Worm (Caenorhabditis elegans): ENCODE data around the gene ZK596.2.

ce11 chrIV:10918877-10919560 is 9.9 kb upstream of the ZK596.2 start:
- TF ChIP-seq mef-2 (tag; optimal IDR thresholded peaks at IDR 0.05) (no peak), blmp-1 (tag; optimal IDR thresholded peaks at IDR 0.05) (peak; percentile 19), zip-4 (GFP tag; optimal IDR thresholded peaks at IDR 0.05) (no peak), Y116A8C.19 (tag; optimal IDR thresholded peaks at IDR 0.05; ENCODE audit: borderline replicate concordance) (no peak), rnt-1 (tag; optimal IDR thresholded peaks at IDR 0.05) (peak; percentile 70), ztf-4 (tag; optimal IDR thresholded peaks at IDR 0.05) (peak; percentile 21), mdl-1 (tag; optimal IDR thresholded peaks at IDR 0.05) (peak in 1 of 2 experiments; percentile 93), lir-3 (tag; optimal IDR thresholded peaks at IDR 0.05; ENCODE audit: poor library complexity) (no peak), lin-35 (GFP tag; optimal IDR thresholded peaks at IDR 0.05) (peak; percentile 72 to 76), elt-3 (tag; optimal IDR thresholded peaks at IDR 0.05) (peak in 1 of 6 experiments; percentile 57), ama-1 (optimal IDR thresholded peaks at IDR 0.05) (no peak)
